Worm (Caenorhabditis elegans): ENCODE results near the gene F20D6.6.

The F20D6.6 gene

DNA sequence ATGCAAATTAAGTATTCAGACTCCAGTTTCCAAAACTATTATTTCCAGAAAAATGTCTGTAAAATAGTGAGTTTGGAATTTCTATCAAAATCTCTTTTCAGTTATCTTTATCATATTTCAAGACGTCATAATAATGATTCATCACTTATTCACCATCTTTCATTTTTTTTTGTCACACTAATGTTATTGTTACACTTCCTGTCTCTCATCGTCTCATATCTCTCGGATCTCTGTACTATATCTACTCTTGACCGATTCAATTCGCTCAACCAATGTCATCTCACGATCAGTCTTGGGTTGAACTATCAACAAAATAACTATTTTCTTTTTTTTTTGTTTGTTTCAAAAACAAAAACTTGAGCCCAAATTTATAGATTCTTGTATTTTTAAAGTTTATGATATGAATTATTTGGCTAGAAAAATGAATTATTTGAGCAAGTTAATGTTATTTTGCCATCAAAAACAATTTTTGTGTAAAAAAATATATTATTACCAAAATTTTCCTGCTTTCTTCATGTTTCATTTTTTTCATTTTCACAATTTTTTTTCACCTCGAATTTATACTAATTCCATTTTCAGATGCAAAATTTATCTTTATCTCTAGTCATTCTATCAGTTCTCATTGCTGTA is 41.6 kb downstream of the F20D6.6 start, which contains the start of gene cri-2:
cri-2 (plus strand) TSS at position 580 of the 630 bp plus-strand sequence.
- no peak for TF ChIP-seq snpc-4 (tag; optimal IDR thresholded peaks at IDR 0.05)
- TF ChIP-seq unc-62 (GFP tag; optimal IDR thresholded peaks at IDR 0.05): no peak
- no peak for TF ChIP-seq unc-30 (tag; optimal IDR thresholded peaks at IDR 0.05)
- no peak for TF ChIP-seq lin-39 (tag; optimal IDR thresholded peaks at IDR 0.05)
- no peak for TF ChIP-seq zag-1 (tag; optimal IDR thresholded peaks at IDR 0.05)
- no peak for TF ChIP-seq ets-5 (GFP tag; IDR thresholded peaks at IDR 0.05)
- no peak for TF ChIP-seq hpl-2 (GFP tag; optimal IDR thresholded peaks at IDR 0.05)
- TF ChIP-seq pax-3 (tag; optimal IDR thresholded peaks at IDR 0.05): no peak
- no peak for TF ChIP-seq pag-3 (tag; optimal IDR thresholded peaks at IDR 0.05; ENCODE audit: borderline replicate concordance, insufficient read depth)
- no peak for TF ChIP-seq ama-1 (optimal IDR thresholded peaks at IDR 0.05)
- peak; percentile 33 for TF ChIP-seq rnt-1 (tag; optimal IDR thresholded peaks at IDR 0.05)
- no peak for TF ChIP-seq ceh-90 (tag; optimal IDR thresholded peaks at IDR 0.05)
- peak; percentile 6 for TF ChIP-seq lir-3 (tag; optimal IDR thresholded peaks at IDR 0.05; ENCODE audit: poor library complexity)
- TF ChIP-seq unc-130 (tag; optimal IDR thresholded peaks at IDR 0.05): no peak
- TF ChIP-seq nhr-20 (tag; optimal IDR thresholded peaks at IDR 0.05): no peak
- TF ChIP-seq nhr-76 (tag; optimal IDR thresholded peaks at IDR 0.05): no peak
- no peak for TF ChIP-seq efl-1 (optimal IDR thresholded peaks at IDR 0.05)
- no peak for TF ChIP-seq efl-1 (GFP tag; optimal IDR thresholded peaks at IDR 0.05 in 1 of 2)
- TF ChIP-seq nhr-71 (tag; optimal IDR thresholded peaks at IDR 0.05): peak; percentile 36
- peak; percentile 68 for TF ChIP-seq nhr-85 (tag)
- peak; percentile 68 for TF ChIP-seq lin-14 (GFP tag; optimal IDR thresholded peaks at IDR 0.05)
- no peak for TF ChIP-seq nhr-11 (tag; optimal IDR thresholded peaks at IDR 0.05)
- peak; percentile 23 for TF ChIP-seq snu-23 (GFP tag; optimal IDR thresholded peaks at IDR 0.05)
- no peak for TF ChIP-seq tlp-1 (tag; optimal IDR thresholded peaks at IDR 0.05)
- no peak for TF ChIP-seq lin-35 (GFP tag; optimal IDR thresholded peaks at IDR 0.05)
- no peak for TF ChIP-seq sox-4 (tag; optimal IDR thresholded peaks at IDR 0.05)
- no peak for TF ChIP-seq nhr-28 (tag; optimal IDR thresholded peaks at IDR 0.05)
- no peak for TF ChIP-seq elt-2 (tag; optimal IDR thresholded peaks at IDR 0.05)
- no peak for TF ChIP-seq aly-2 (tag; optimal IDR thresholded peaks at IDR 0.05)
- peak; percentile 26 for TF ChIP-seq blmp-1 (tag; optimal IDR thresholded peaks at IDR 0.05)

DNA sequence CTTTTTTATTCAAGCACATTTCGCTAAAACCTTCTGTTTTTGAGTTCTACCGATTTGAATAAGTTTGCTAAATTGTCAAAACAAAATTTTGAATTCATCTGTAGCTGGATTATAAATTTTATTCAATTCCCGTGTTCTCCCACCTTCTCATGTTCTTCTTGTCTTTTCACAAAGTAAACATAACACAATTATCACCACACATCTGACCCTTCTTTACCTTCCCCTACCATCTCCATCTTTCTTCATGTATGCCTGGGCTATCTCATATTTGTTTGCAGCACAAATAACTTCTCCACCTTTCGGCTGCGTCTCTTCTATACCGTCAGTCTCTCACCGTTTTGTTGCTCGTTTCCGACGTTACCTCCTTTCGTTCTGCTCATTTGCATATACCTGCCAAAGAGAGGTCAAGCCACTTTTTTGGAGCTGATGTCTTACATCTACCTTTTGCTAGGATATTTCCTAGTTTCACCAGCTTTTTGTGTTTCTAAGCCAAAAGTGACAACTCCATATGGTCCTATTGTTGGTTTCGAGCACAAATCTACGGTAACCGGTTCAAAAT is 43.4 kb downstream of the F20D6.6 start, which contains the start of gene cest-17:
cest-17 (plus strand) TSS at position 248 of the 559 bp plus-strand sequence.
- no peak for TF ChIP-seq efl-1 (optimal IDR thresholded peaks at IDR 0.05)
- TF ChIP-seq efl-1 (GFP tag; optimal IDR thresholded peaks at IDR 0.05 in 1 of 2): peak in 1 of 2 experiments; percentile 53
- no peak for TF ChIP-seq unc-30 (tag; optimal IDR thresholded peaks at IDR 0.05)

ce11 chrV:8206931-8207330 is 47.2 kb downstream of the F20D6.6 start, which contains the start of gene timp-1:
TSS of gene timp-1 (plus strand) at chrV:8207235.
- TF ChIP-seq elt-3 (tag; optimal IDR thresholded peaks at IDR 0.05) (peak in 1 of 6 experiments; percentile 47), blmp-1 (tag; optimal IDR thresholded peaks at IDR 0.05) (peak; percentile 93), tbx-2 (tag; optimal IDR thresholded peaks at IDR 0.05) (no peak)

- TF ChIP-seq hpl-2 (GFP tag; optimal IDR thresholded peaks at IDR 0.05) (no peak), egl-13 (tag; optimal IDR thresholded peaks at IDR 0.05) (no peak), lin-14 (GFP tag; optimal IDR thresholded peaks at IDR 0.05) (peak; percentile 42)
Measured at ce11 chrV:8210527-8210926, 50.8 kb downstream of the F20D6.6 start.

Data from whole organism, L1 larva.